Worm (Caenorhabditis elegans): ENCODE measurements around the gene adt-1.

DNA sequence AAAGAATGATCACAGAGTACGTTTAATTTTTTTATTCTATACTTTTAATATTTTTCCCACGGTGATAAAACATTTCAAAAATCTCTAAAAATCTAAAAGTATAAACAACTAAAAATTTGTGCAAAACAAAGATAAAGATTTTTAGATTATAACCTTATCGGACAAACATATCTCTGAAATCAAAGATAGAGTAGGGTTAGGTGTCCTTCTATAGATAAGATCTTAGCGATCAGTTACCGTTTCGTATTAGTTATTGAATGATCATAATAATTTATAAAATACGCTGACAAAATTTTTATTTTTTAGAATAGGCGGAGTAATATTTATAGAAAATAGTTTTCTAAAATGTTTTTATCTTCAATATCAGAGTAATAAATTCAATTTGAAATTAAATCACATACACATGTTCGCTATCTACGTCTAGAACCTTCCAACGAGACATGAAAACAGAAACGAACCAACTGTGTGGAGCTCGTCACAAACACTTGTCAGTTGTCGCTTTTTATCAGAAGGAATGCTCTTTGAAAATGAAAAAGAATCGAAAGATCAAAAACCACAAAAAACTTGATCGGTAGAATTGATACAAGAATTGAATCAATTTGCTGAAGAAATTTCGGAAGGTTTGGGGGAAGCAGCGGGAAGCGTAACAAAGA, 6.9 kb upstream of the adt-1 start:
- TF ChIP-seq klf-2 (GFP tag; conservative IDR thresholded peaks at IDR 0.05) (no peak), med-1 (GFP tag; optimal IDR thresholded peaks at IDR 0.05; ENCODE audit: insufficient read depth) (no peak), ztf-29 (GFP tag; IDR thresholded peaks at IDR 0.05) (no peak), tab-1 (GFP tag; IDR thresholded peaks at IDR 0.05) (no peak), flt-1 (GFP tag; IDR thresholded peaks at IDR 0.05) (no peak), cog-1 (tag; optimal IDR thresholded peaks at IDR 0.05) (no peak), T22C8.4 (GFP tag; IDR thresholded peaks at IDR 0.05) (no peak)

Data from whole organism, midembryonic.